Worm (Caenorhabditis elegans): ENCODE results near the gene larp-1.
"Not testable (repeated sequence)": the region's sequence is repeated elsewhere in the genome, so short reads cannot be mapped to it uniquely, and the experiment has no call there.

DNA sequence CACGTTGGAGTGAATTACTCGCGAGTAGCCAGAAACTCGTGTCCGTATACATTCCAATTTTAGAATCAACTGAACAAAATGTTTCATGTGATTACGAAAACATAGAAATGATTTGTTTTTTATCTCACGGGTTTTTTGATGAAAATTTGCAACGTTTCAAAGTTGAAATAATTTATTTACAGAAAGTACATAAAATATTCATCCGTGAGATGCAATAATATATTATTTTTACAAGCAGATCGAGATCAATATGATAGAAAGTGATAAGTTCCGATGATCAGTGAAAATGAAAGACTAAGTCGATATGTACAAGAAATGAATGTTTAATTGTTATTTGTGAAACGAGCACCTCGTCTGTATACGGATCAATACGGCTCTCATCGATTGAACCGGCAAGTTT is 37.1 kb downstream of the larp-1 start, which contains the start of gene C27F2.6:
- not testable (repeated sequence) for TF ChIP-seq lin-13 (GFP tag; optimal IDR thresholded peaks at IDR 0.05); nhr-47 (tag; optimal IDR thresholded peaks at IDR 0.05); nhr-11 (tag; optimal IDR thresholded peaks at IDR 0.05); lir-3 (tag; optimal IDR thresholded peaks at IDR 0.05; ENCODE audit: poor library complexity); nhr-20 (tag; optimal IDR thresholded peaks at IDR 0.05)

Data from whole organism, L1 larva.